Fruit fly (Drosophila melanogaster): ENCODE measurements around the gene CG18764.

CG18764 gene

dm6 chr3R:11626571-11626970 is at the start of gene CG18764, which contains the start of gene CG6813:
TSS of gene CG18764 (plus strand) at chr3R:11626889.
TSS of gene CG6813 (minus strand) at chr3R:11626638.
- TF ChIP-seq CG5204 (GFP tag; optimal IDR thresholded peaks at IDR 0.05): no peak
- TF ChIP-seq Crg-1 (GFP tag; optimal IDR thresholded peaks at IDR 0.05): no peak
- no peak for TF ChIP-seq toe (GFP tag; optimal IDR thresholded peaks at IDR 0.05)
- peak; percentile 2 for TF ChIP-seq tj (GFP tag; optimal IDR thresholded peaks at IDR 0.05)
- TF ChIP-seq Clk (GFP tag; optimal IDR thresholded peaks at IDR 0.05): no peak
- no peak for TF ChIP-seq cic (GFP tag; optimal IDR thresholded peaks at IDR 0.05)
- TF ChIP-seq CG7045 (GFP tag; optimal IDR thresholded peaks at IDR 0.05): no peak
- TF ChIP-seq CG14711 (tag; optimal IDR thresholded peaks at IDR 0.05): peak; percentile 74
- TF ChIP-seq bab1 (GFP tag; optimal IDR thresholded peaks at IDR 0.05): peak; percentile 52
- TF ChIP-seq CG1620 (GFP tag; optimal IDR thresholded peaks at IDR 0.05): no peak
- TF ChIP-seq CG11617 (GFP tag; optimal IDR thresholded peaks at IDR 0.05): peak; percentile 8
- TF ChIP-seq CG33017 (tag; optimal IDR thresholded peaks at IDR 0.05): no peak
- TF ChIP-seq Mnt (GFP tag; optimal IDR thresholded peaks at IDR 0.05): peak; percentile 31
- peak in 1 of 2 experiments; percentile 45 for TF ChIP-seq cnc (optimal IDR thresholded peaks at IDR 0.05)
- no peak for TF ChIP-seq ovo (GFP tag; optimal IDR thresholded peaks at IDR 0.05)

dm6 chr3R:11578645-11579044 is 48.0 kb upstream of the CG18764 start, which contains the start of the genes CG6790 and CG5342:
TSS of gene CG6790 (minus strand) at chr3R:11578745.
TSS of gene CG5342 (plus strand) at chr3R:11578826.
- TF ChIP-seq CG5204 (GFP tag; optimal IDR thresholded peaks at IDR 0.05) (no peak), CG1620 (GFP tag; optimal IDR thresholded peaks at IDR 0.05) (no peak), toe (GFP tag; optimal IDR thresholded peaks at IDR 0.05) (no peak), cic (GFP tag; optimal IDR thresholded peaks at IDR 0.05) (no peak), Hr96 (GFP tag; optimal IDR thresholded peaks at IDR 0.05) (no peak), kay (GFP tag; ENCODE audit: borderline replicate concordance) (no peak), pad (GFP tag; optimal IDR thresholded peaks at IDR 0.05) (no peak), CG33017 (tag; optimal IDR thresholded peaks at IDR 0.05) (no peak), CG12768 (GFP tag; optimal IDR thresholded peaks at IDR 0.05) (no peak), Mnt (GFP tag; optimal IDR thresholded peaks at IDR 0.05) (no peak), bab1 (GFP tag; optimal IDR thresholded peaks at IDR 0.05) (no peak), cnc (optimal IDR thresholded peaks at IDR 0.05) (no peak)

- TF ChIP-seq cnc (optimal IDR thresholded peaks at IDR 0.05): no peak
- TF ChIP-seq ovo (GFP tag; optimal IDR thresholded peaks at IDR 0.05): peak; percentile 10
- TF ChIP-seq CG7101 (tag; optimal IDR thresholded peaks at IDR 0.05): no peak
- no peak for TF ChIP-seq CG5204 (GFP tag; optimal IDR thresholded peaks at IDR 0.05)
- TF ChIP-seq CG33017 (tag; optimal IDR thresholded peaks at IDR 0.05): no peak
- peak; percentile 31 for TF ChIP-seq cic (GFP tag; optimal IDR thresholded peaks at IDR 0.05)
- peak; percentile 50 for TF ChIP-seq CG1620 (GFP tag; optimal IDR thresholded peaks at IDR 0.05)
- TF ChIP-seq pad (GFP tag; optimal IDR thresholded peaks at IDR 0.05): peak; percentile 60
- TF ChIP-seq Clk (GFP tag; optimal IDR thresholded peaks at IDR 0.05): no peak
- peak; percentile 7 for TF ChIP-seq CG11617 (GFP tag; optimal IDR thresholded peaks at IDR 0.05)
- TF ChIP-seq kay (GFP tag; ENCODE audit: borderline replicate concordance): no peak
- peak; percentile 7 for TF ChIP-seq Mnt (GFP tag; optimal IDR thresholded peaks at IDR 0.05)
- TF ChIP-seq bab1 (GFP tag; optimal IDR thresholded peaks at IDR 0.05): peak; percentile 55
- no peak for TF ChIP-seq CG12768 (GFP tag; optimal IDR thresholded peaks at IDR 0.05)
- no peak for TF ChIP-seq tj (GFP tag; optimal IDR thresholded peaks at IDR 0.05)
- TF ChIP-seq toe (GFP tag; optimal IDR thresholded peaks at IDR 0.05): no peak
These were observed 45.1 kb upstream of the CG18764 start, which contains the start of gene wkd for dm6 chr3R:11581340-11582252. TSS of gene wkd (plus strand) at chr3R:11581576.

- TF ChIP-seq tj (GFP tag; optimal IDR thresholded peaks at IDR 0.05) (peak; percentile 34), cic (GFP tag; optimal IDR thresholded peaks at IDR 0.05) (no peak), CG5204 (GFP tag; optimal IDR thresholded peaks at IDR 0.05) (no peak), Hr96 (GFP tag; optimal IDR thresholded peaks at IDR 0.05) (peak; percentile 36), CG12768 (GFP tag; optimal IDR thresholded peaks at IDR 0.05) (peak; percentile 73), pad (GFP tag; optimal IDR thresholded peaks at IDR 0.05) (no peak), CG11617 (GFP tag; optimal IDR thresholded peaks at IDR 0.05) (peak; percentile 59), CG1620 (GFP tag; optimal IDR thresholded peaks at IDR 0.05) (peak; percentile 6), ovo (GFP tag; optimal IDR thresholded peaks at IDR 0.05) (no peak), CG7101 (tag; optimal IDR thresholded peaks at IDR 0.05) (peak; percentile 75), Mnt (GFP tag; optimal IDR thresholded peaks at IDR 0.05) (peak; percentile 23), kay (GFP tag; ENCODE audit: borderline replicate concordance) (no peak), Clk (GFP tag; optimal IDR thresholded peaks at IDR 0.05) (peak; percentile 28), CG33017 (tag; optimal IDR thresholded peaks at IDR 0.05) (peak; percentile 74), bab1 (GFP tag; optimal IDR thresholded peaks at IDR 0.05) (peak; percentile 83), toe (GFP tag; optimal IDR thresholded peaks at IDR 0.05) (no peak), CG7045 (GFP tag; optimal IDR thresholded peaks at IDR 0.05) (peak; percentile 70), cnc (optimal IDR thresholded peaks at IDR 0.05) (no peak), Crg-1 (GFP tag; optimal IDR thresholded peaks at IDR 0.05) (peak; percentile 23), CG14711 (tag; optimal IDR thresholded peaks at IDR 0.05) (peak; percentile 76)
These were observed 44.5 kb upstream of the CG18764 start for dm6 chr3R:11582253-11582589.

dm6 chr3R:11589764-11590358 is 36.8 kb upstream of the CG18764 start, which contains the start of gene CG6791:
TSS of gene CG6791 (minus strand) at chr3R:11590146.
- TF ChIP-seq CG7045 (GFP tag; optimal IDR thresholded peaks at IDR 0.05): no peak
- TF ChIP-seq bab1 (GFP tag; optimal IDR thresholded peaks at IDR 0.05): peak; percentile 37
- no peak for TF ChIP-seq tj (GFP tag; optimal IDR thresholded peaks at IDR 0.05)
- TF ChIP-seq cic (GFP tag; optimal IDR thresholded peaks at IDR 0.05): peak; percentile 14
- no peak for TF ChIP-seq CG12768 (GFP tag; optimal IDR thresholded peaks at IDR 0.05)
- no peak for TF ChIP-seq CG1620 (GFP tag; optimal IDR thresholded peaks at IDR 0.05)
- no peak for TF ChIP-seq toe (GFP tag; optimal IDR thresholded peaks at IDR 0.05)
- no peak for TF ChIP-seq Hr96 (GFP tag; optimal IDR thresholded peaks at IDR 0.05)
- no peak for TF ChIP-seq CG14711 (tag; optimal IDR thresholded peaks at IDR 0.05)
- TF ChIP-seq CG5204 (GFP tag; optimal IDR thresholded peaks at IDR 0.05): no peak
- no peak for TF ChIP-seq CG7101 (tag; optimal IDR thresholded peaks at IDR 0.05)

Data from whole organism, adult.